Worm (Caenorhabditis elegans): ENCODE results near the gene sym-1.

Gene sym-1

ce11 chrX:14557352-14557935 lies 24.0 kb upstream of the sym-1 start:
- TF ChIP-seq lir-3 (tag; optimal IDR thresholded peaks at IDR 0.05; ENCODE audit: poor library complexity) (no peak), mdl-1 (tag; optimal IDR thresholded peaks at IDR 0.05) (no peak), efl-3 (GFP tag; optimal IDR thresholded peaks at IDR 0.05) (no peak), nhr-71 (tag; optimal IDR thresholded peaks at IDR 0.05) (peak; percentile 96), unc-62 (GFP tag; optimal IDR thresholded peaks at IDR 0.05) (no peak), sptf-1 (tag; optimal IDR thresholded peaks at IDR 0.05) (no peak), lin-39 (tag; optimal IDR thresholded peaks at IDR 0.05) (peak; percentile 30), irx-1 (tag; optimal IDR thresholded peaks at IDR 0.05) (peak; percentile 55), nhr-85 (tag) (no peak), lin-13 (GFP tag; optimal IDR thresholded peaks at IDR 0.05) (no peak), nhr-84 (tag; optimal IDR thresholded peaks at IDR 0.05) (no peak), nhr-12 (tag; optimal IDR thresholded peaks at IDR 0.05) (no peak), ceh-82 (tag; optimal IDR thresholded peaks at IDR 0.05) (peak; percentile 45 to 59 (median 59)), ces-1 (GFP tag; optimal IDR thresholded peaks at IDR 0.05) (no peak), swsn-7 (tag; optimal IDR thresholded peaks at IDR 0.05) (peak; percentile 64), ceh-88 (GFP tag; IDR thresholded peaks at IDR 0.05) (no peak), nhr-237 (tag; optimal IDR thresholded peaks at IDR 0.05) (no peak), fkh-8 (tag; optimal IDR thresholded peaks at IDR 0.05) (peak; percentile 54), lin-15B (tag; optimal IDR thresholded peaks at IDR 0.05) (no peak), aha-1 (tag; optimal IDR thresholded peaks at IDR 0.05) (no peak), Y116A8C.19 (tag; optimal IDR thresholded peaks at IDR 0.05; ENCODE audit: borderline replicate concordance) (no peak), unc-86 (tag; optimal IDR thresholded peaks at IDR 0.05) (peak; percentile 68), nhr-28 (tag; optimal IDR thresholded peaks at IDR 0.05) (no peak), nhr-90 (tag; optimal IDR thresholded peaks at IDR 0.05; ENCODE audit: poor library complexity) (no peak), dpl-1 (GFP tag; optimal IDR thresholded peaks at IDR 0.05) (peak in 1 of 3 experiments; percentile 2), unc-30 (tag; optimal IDR thresholded peaks at IDR 0.05) (no peak), nhr-11 (tag; optimal IDR thresholded peaks at IDR 0.05) (no peak), egl-27 (tag; optimal IDR thresholded peaks at IDR 0.05) (peak in 1 of 2 experiments; percentile 61), jun-1 (tag; optimal IDR thresholded peaks at IDR 0.05) (no peak), fos-1 (tag; optimal IDR thresholded peaks at IDR 0.05) (no peak), nhr-47 (tag; optimal IDR thresholded peaks at IDR 0.05) (peak; percentile 72), ceh-63 (GFP tag; optimal IDR thresholded peaks at IDR 0.05) (no peak), pag-3 (tag; optimal IDR thresholded peaks at IDR 0.05; ENCODE audit: borderline replicate concordance, insufficient read depth) (no peak), dsc-1 (tag; optimal IDR thresholded peaks at IDR 0.05) (peak; percentile 17), ets-5 (GFP tag; IDR thresholded peaks at IDR 0.05) (no peak), zip-4 (GFP tag; optimal IDR thresholded peaks at IDR 0.05) (peak; percentile 78), ceh-8 (GFP tag; optimal IDR thresholded peaks at IDR 0.05) (no peak), pax-3 (tag; optimal IDR thresholded peaks at IDR 0.05) (no peak), rnt-1 (tag; optimal IDR thresholded peaks at IDR 0.05) (peak; percentile 88), elt-2 (tag; optimal IDR thresholded peaks at IDR 0.05) (peak; percentile 49), lin-35 (GFP tag; optimal IDR thresholded peaks at IDR 0.05) (peak; percentile 8 to 19), C34B4.2 (tag; optimal IDR thresholded peaks at IDR 0.05) (no peak), unc-130 (tag; optimal IDR thresholded peaks at IDR 0.05) (no peak), blmp-1 (tag; optimal IDR thresholded peaks at IDR 0.05) (no peak), tbx-2 (tag; optimal IDR thresholded peaks at IDR 0.05) (peak; percentile 76), unc-98 (GFP tag; IDR thresholded peaks at IDR 0.05) (0 out of 2 replicates have a peak, but pooled peaks have one; percentile 22), hlh-4 (tag; optimal IDR thresholded peaks at IDR 0.05) (no peak), ama-1 (optimal IDR thresholded peaks at IDR 0.05) (no peak), efl-1 (optimal IDR thresholded peaks at IDR 0.05) (peak in 1 of 2 experiments; percentile 33), efl-1 (GFP tag; optimal IDR thresholded peaks at IDR 0.05 in 1 of 2) (peak in 1 of 2 experiments; percentile 92), nhr-76 (tag; optimal IDR thresholded peaks at IDR 0.05) (no peak), mep-1 (tag; optimal IDR thresholded peaks at IDR 0.05) (no peak), mab-9 (GFP tag; IDR thresholded peaks at IDR 0.05) (0 out of 2 replicates have a peak, but pooled peaks have one; percentile 19)
